Worm (Caenorhabditis elegans): ENCODE results near the gene cyp-25A1.
"Not testable (repeated sequence)": the region's sequence is repeated elsewhere in the genome, so short reads cannot be mapped to it uniquely, and the experiment has no call there.

cyp-25A1 gene

DNA sequence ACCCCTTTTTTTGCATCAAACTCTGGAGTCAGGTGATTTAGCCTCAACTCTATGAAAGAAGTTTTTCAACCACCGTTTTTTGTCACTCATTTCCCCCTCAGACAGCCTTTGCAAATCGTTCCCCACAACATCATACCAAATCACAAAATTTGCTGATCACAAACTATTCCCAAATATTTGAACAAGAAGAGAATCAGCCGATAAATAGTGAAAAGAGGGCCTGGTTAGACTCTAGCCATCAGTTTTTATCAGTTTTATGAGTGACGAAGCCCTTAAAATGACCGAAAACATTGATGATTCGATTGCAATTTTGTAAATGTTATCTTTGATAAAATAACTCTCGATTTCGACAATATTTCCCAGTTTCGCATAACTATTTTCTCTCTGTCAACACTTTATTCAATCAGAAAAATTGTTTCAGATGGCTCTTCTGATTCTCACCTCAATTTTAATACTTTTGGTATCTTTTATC is 2.4 kb downstream of the cyp-25A1 start, which contains the start of gene cyp-25A2:
Gene cyp-25A2, plus strand, starts transcription at position 422 of the 472 bp plus-strand sequence.
- TF ChIP-seq unc-55 (GFP tag; optimal IDR thresholded peaks at IDR 0.05): no peak
- no peak for TF ChIP-seq lin-13 (GFP tag; optimal IDR thresholded peaks at IDR 0.05)
- TF ChIP-seq ceh-82 (tag; optimal IDR thresholded peaks at IDR 0.05): no peak
- peak; percentile 90 for TF ChIP-seq fos-1 (tag; optimal IDR thresholded peaks at IDR 0.05)
- no peak for TF ChIP-seq skn-1 (tag; optimal IDR thresholded peaks at IDR 0.05)
- TF ChIP-seq ZK546.5 (tag; optimal IDR thresholded peaks at IDR 0.05): no peak
- no peak for TF ChIP-seq unc-62 (GFP tag; optimal IDR thresholded peaks at IDR 0.05)
- TF ChIP-seq lin-39 (tag; optimal IDR thresholded peaks at IDR 0.05): no peak
- no peak for TF ChIP-seq C34F6.9 (tag; optimal IDR thresholded peaks at IDR 0.05)
- TF ChIP-seq snpc-4 (tag; optimal IDR thresholded peaks at IDR 0.05): no peak
- TF ChIP-seq ztf-4 (tag; optimal IDR thresholded peaks at IDR 0.05): no peak
- no peak for TF ChIP-seq zag-1 (tag; optimal IDR thresholded peaks at IDR 0.05)
- TF ChIP-seq unc-39 (tag; optimal IDR thresholded peaks at IDR 0.05): no peak
- no peak for TF ChIP-seq elt-3 (tag; optimal IDR thresholded peaks at IDR 0.05)
- peak; percentile 29 for TF ChIP-seq crh-2 (tag; optimal IDR thresholded peaks at IDR 0.05)
- no peak for TF ChIP-seq peb-1 (tag; optimal IDR thresholded peaks at IDR 0.05)
- no peak for TF ChIP-seq elt-1 (tag; optimal IDR thresholded peaks at IDR 0.05)
- TF ChIP-seq sma-9 (GFP tag; optimal IDR thresholded peaks at IDR 0.05): peak; percentile 66
- no peak for TF ChIP-seq sma-9 (tag; optimal IDR thresholded peaks at IDR 0.05)
- peak; percentile 27 for TF ChIP-seq F13H6.1 (tag; optimal IDR thresholded peaks at IDR 0.05)

- TF ChIP-seq snpc-4 (tag; optimal IDR thresholded peaks at IDR 0.05): no peak
- no peak for TF ChIP-seq zag-1 (tag; optimal IDR thresholded peaks at IDR 0.05)
These were observed 7.2 kb downstream of the cyp-25A1 start, which contains the start of gene cyp-25A3 for ce11 chrIII:3839635-3840034. TSS of gene cyp-25A3 (minus strand) at chrIII:3839735.

DNA sequence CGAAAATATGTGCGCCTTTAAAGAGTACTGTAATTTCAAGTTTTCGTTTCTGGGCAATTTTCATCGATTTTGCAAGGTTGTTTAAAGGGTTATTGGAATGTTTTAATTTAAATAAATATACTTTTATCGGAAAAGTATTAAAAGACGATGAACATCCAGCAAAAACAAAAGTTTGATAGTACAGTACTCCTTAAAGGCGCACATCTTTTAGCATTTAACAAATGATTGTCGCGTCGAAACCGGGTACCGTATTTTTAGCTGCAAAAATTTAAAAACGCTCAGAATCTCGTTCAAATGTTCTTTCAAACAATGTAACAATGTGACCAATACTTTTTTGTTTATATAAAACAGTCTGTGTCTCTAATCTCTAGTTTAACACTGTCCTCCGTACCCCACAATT is 7.9 kb downstream of the cyp-25A1 start, which contains the start of gene C36A4.11:
Gene C36A4.11, plus strand, starts transcription at position 301 of the 400 bp plus-strand sequence.
- not testable (repeated sequence) for TF ChIP-seq C34F6.9 (tag; optimal IDR thresholded peaks at IDR 0.05); nhr-129 (tag; optimal IDR thresholded peaks at IDR 0.05); sma-3 (GFP tag; optimal IDR thresholded peaks at IDR 0.05)

- not testable (repeated sequence) for TF ChIP-seq fos-1, skn-1, ZK546.5 (tag; optimal IDR thresholded peaks at IDR 0.05)
These were observed 11.1 kb downstream of the cyp-25A1 start, which contains the start of gene C36A4.4 for ce11 chrIII:3843514-3843913. TSS of gene C36A4.4 (minus strand) at chrIII:3843614.

ce11 chrIII:3844746-3845145 is 12.4 kb downstream of the cyp-25A1 start, which contains the start of gene maph-1.3:
TSS of gene maph-1.3 (plus strand) at chrIII:3844893.
- TF ChIP-seq nhr-6 (tag; optimal IDR thresholded peaks at IDR 0.05); nhr-10 (tag; optimal IDR thresholded peaks at IDR 0.05); unc-55 (GFP tag; optimal IDR thresholded peaks at IDR 0.05): not testable (repeated sequence)

DNA sequence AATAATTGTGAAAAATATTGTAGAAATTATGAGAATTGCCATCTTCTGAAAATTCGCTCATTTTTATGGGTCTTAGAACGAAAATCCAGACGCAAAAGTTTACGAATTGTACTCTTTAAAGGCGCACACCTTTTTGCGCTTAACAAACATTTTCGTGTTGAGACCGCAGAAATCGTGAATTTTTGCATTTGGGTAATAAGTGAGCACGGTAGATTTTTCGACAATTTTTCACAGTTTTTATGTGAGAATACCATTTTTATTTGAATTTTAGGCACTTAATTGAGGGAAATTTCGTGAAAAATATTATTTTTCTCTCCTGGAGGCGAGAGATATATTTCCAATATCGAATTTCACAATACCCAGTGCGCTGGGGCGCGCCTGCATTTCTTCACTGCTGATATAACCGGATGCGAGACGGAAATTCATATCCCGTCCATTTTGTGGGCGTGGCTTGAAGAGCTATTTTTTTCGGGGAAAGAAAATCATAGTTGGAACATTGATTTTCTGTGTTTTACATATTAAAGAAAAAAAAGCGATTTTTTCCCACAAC is 19.7 kb downstream of the cyp-25A1 start, which contains the start of gene cyp-25A4:
Gene cyp-25A4, minus strand, starts transcription at position 51 of the 550 bp plus-strand sequence.
- TF ChIP-seq lsy-2 (tag; optimal IDR thresholded peaks at IDR 0.05): peak in 1 of 2 experiments; percentile 9

DNA sequence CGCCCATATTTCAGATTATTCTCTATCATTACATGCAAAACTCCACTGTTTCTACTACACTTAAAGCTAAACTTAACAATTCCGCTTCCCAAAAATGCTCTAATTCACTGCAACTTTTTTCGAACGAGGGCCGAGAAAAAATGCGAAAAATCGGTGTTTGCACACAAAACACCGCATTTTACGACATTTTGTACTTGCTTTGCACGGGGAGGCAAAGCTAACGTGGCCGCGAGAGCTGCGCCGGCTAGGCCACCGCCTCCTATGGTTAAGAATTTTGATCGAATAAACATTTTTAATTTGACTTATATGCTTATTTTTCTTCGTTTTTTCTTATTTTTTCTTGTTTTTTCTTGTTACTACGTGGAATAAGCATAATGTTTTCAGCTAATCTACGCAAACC is 22.5 kb downstream of the cyp-25A1 start:
- TF ChIP-seq C34F6.9 (tag; optimal IDR thresholded peaks at IDR 0.05) (peak; percentile 27), sma-3 (GFP tag; optimal IDR thresholded peaks at IDR 0.05) (peak; percentile 14), sma-9 (GFP tag; optimal IDR thresholded peaks at IDR 0.05) (peak; percentile 50), lsy-2 (tag; optimal IDR thresholded peaks at IDR 0.05) (peak; percentile 66 to 87), F13H6.1 (tag; optimal IDR thresholded peaks at IDR 0.05) (peak; percentile 7)
- not testable (repeated sequence) for TF ChIP-seq sma-9 (tag; optimal IDR thresholded peaks at IDR 0.05)

DNA sequence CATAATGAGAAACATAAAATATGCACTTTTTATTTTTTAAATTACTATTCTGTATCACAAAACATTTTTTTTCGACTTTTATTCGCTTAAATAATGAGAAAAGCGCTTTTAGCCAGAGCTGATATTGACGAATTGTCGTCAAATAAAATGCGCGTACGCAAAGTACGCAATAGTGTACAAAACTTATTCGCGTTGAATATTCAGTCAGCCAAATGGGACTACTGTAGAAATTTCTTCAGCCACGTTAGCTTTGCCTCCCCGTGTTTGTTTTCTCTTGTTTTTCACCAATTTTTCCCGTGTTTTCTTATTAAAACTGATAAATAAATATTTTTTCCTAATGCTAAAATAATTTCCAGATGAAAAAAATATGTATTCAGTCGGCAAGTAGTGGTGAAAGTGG is 24.6 kb downstream of the cyp-25A1 start:
- TF ChIP-seq F13H6.1 (tag; optimal IDR thresholded peaks at IDR 0.05) (peak; percentile 31), unc-55 (GFP tag; optimal IDR thresholded peaks at IDR 0.05) (peak; percentile 4), lsy-2 (tag; optimal IDR thresholded peaks at IDR 0.05) (peak; percentile 72 to 95), sma-3 (GFP tag; optimal IDR thresholded peaks at IDR 0.05) (peak; percentile 72)
